Worm (Caenorhabditis elegans): Measurements from ENCODE around the gene F14D2.15.

DNA sequence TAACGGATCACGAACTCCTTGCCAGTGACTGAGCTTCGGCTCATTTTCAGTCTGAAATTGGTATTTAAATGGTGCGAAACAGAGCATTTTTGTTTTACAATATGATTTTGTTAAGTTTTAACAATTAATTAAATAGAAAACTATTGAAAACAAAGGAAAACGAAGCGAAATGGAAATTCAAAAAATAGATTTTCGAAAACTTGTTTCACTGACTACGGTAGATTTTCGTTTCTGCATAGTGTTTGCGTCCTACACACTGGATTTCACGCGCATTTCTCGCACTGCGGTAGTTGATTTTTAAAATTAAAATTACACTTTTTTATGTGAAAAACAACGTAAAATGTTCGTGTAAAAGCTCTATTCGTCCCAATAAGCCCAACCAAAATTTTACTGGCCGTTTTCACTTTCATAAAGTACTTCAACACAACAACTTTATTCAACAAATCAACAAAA lies 2.7 kb upstream of the F14D2.15 start, which contains the start of gene bath-30:
- TF ChIP-seq ceh-18 (tag; optimal IDR thresholded peaks at IDR 0.05) = no peak
- no peak for TF ChIP-seq pha-4 (tag; optimal IDR thresholded peaks at IDR 0.05)
- TF ChIP-seq nfya-1 (tag; optimal IDR thresholded peaks at IDR 0.05) = no peak
- TF ChIP-seq elt-2 (tag; optimal IDR thresholded peaks at IDR 0.05) = no peak
- no peak for TF ChIP-seq che-1 (tag; optimal IDR thresholded peaks at IDR 0.05)
- no peak for TF ChIP-seq ceh-34 (tag; optimal IDR thresholded peaks at IDR 0.05)
- no peak for TF ChIP-seq ama-1 (optimal IDR thresholded peaks at IDR 0.05)
- no peak for TF ChIP-seq Y22D7AL.16 (tag; optimal IDR thresholded peaks at IDR 0.05)
- TF ChIP-seq ref-2 (tag; optimal IDR thresholded peaks at IDR 0.05) = no peak
